In genomic region chrX:590479-590878, dm6 we compare ENCODE assay signal across 2 fruit fly cellular contexts.
TF ChIP-seq lines count a peak whose summit lies in the region.

No protein-coding gene starts in this region.

- no peak for TF ChIP-seq CTCF in whole organism, embryonic (GFP tag; optimal IDR thresholded peaks at IDR 0.05; lab: Kevin White, UChicago)

TF ChIP-seq in whole organism, embryonic, 481 proteins besides CTCF, POLR2A, EP300 and RAD21 (continues in another document):
- TF ChIP-seq Usf (GFP tag; optimal IDR thresholded peaks at IDR 0.05; lab: Kevin White, UChicago) (no peak), CG1602 (GFP tag; optimal IDR thresholded peaks at IDR 0.05; lab: Kevin White, UChicago) (no peak), ewg (GFP tag; optimal IDR thresholded peaks at IDR 0.05; lab: Kevin White, UChicago) (peak; percentile 36), oc (tag; optimal IDR thresholded peaks at IDR 0.05; lab: Kevin White, UChicago) (no peak), Hr51 (GFP tag; optimal IDR thresholded peaks at IDR 0.05; lab: Kevin White, UChicago) (no peak), Sry-δ (GFP tag; optimal IDR thresholded peaks at IDR 0.05; lab: Kevin White, UChicago) (no peak), CG4707 (GFP tag; optimal IDR thresholded peaks at IDR 0.05; lab: Kevin White, UChicago) (no peak), CG10147 (GFP tag; optimal IDR thresholded peaks at IDR 0.05; lab: Kevin White, UChicago) (no peak), scrt (GFP tag; optimal IDR thresholded peaks at IDR 0.05; lab: Kevin White, UChicago) (peak; percentile 82), GATAe (GFP tag; conservative IDR thresholded peaks at IDR 0.05; lab: Robert Waterston, UW) (no peak), CG10321 (GFP tag; IDR thresholded peaks at IDR 0.05; lab: Robert Waterston, UW) (peak; percentile 92), Sry-β (GFP tag; optimal IDR thresholded peaks at IDR 0.05; lab: Kevin White, UChicago) (no peak), CkIIα-i1 (GFP tag; IDR thresholded peaks at IDR 0.05; lab: Robert Waterston, UW) (no peak), Trl (optimal IDR thresholded peaks at IDR 0.05; lab: Kevin White, UChicago) (peak in 1 of 2 experiments; percentile 50), Trl (GFP tag; optimal IDR thresholded peaks at IDR 0.05; lab: Kevin White, UChicago) (no peak), CG14965 (GFP tag; optimal IDR thresholded peaks at IDR 0.05; lab: Kevin White, UChicago; ENCODE audit: borderline replicate concordance) (no peak), klu (GFP tag; IDR thresholded peaks at IDR 0.05; lab: Robert Waterston, UW) (no peak), tll (GFP tag; optimal IDR thresholded peaks at IDR 0.05; lab: Kevin White, UChicago) (peak in 1 of 2 experiments; percentile 11), vnd (GFP tag; IDR thresholded peaks at IDR 0.05; lab: Robert Waterston, UW; ENCODE audit: partially characterized antibody) (peak; percentile 82), pros (GFP tag; optimal IDR thresholded peaks at IDR 0.05; lab: Kevin White, UChicago) (peak; percentile 86), gsb-n (tag; optimal IDR thresholded peaks at IDR 0.05; lab: Kevin White, UChicago) (no peak), org-1 (GFP tag; optimal IDR thresholded peaks at IDR 0.05; lab: Kevin White, UChicago) (no peak), ase (GFP tag; IDR thresholded peaks at IDR 0.05; lab: Robert Waterston, UW) (no peak), Rx (GFP tag; IDR thresholded peaks at IDR 0.05; lab: Robert Waterston, UW) (no peak), emc (GFP tag; optimal IDR thresholded peaks at IDR 0.05; lab: Kevin White, UChicago) (no peak), hth (optimal IDR thresholded peaks at IDR 0.05; lab: Kevin White, UChicago) (no peak), Aef1 (GFP tag; IDR thresholded peaks at IDR 0.05; lab: Robert Waterston, UW) (no peak), pita (GFP tag; optimal IDR thresholded peaks at IDR 0.05; lab: Kevin White, UChicago) (no peak), bigmax (GFP tag; optimal IDR thresholded peaks at IDR 0.05; lab: Kevin White, UChicago) (no peak), CG6254 (GFP tag; optimal IDR thresholded peaks at IDR 0.05; lab: Kevin White, UChicago) (no peak), jing (GFP tag; optimal IDR thresholded peaks at IDR 0.05; lab: Kevin White, UChicago) (no peak), CG6272 (GFP tag; IDR thresholded peaks at IDR 0.05; lab: Robert Waterston, UW) (no peak), CG18599 (GFP tag; optimal IDR thresholded peaks at IDR 0.05; lab: Kevin White, UChicago) (no peak), cg (GFP tag; optimal IDR thresholded peaks at IDR 0.05; lab: Kevin White, UChicago) (peak; percentile 93), Jarid2 (GFP tag; optimal IDR thresholded peaks at IDR 0.05; lab: Kevin White, UChicago) (no peak), Deaf1 (tag; optimal IDR thresholded peaks at IDR 0.05; lab: Kevin White, UChicago) (peak; percentile 60), Dll (GFP tag; IDR thresholded peaks at IDR 0.05; lab: Robert Waterston, UW; ENCODE audit: partially characterized antibody) (no peak), Atf6 (GFP tag; IDR thresholded peaks at IDR 0.05; lab: Robert Waterston, UW) (no peak), Nf-YB (GFP tag; optimal IDR thresholded peaks at IDR 0.05; lab: Kevin White, UChicago) (peak; percentile 98), tx (GFP tag; optimal IDR thresholded peaks at IDR 0.05; lab: Kevin White, UChicago) (no peak), CG11247 (GFP tag; IDR thresholded peaks at IDR 0.05; lab: Robert Waterston, UW) (no peak), CG7987 (GFP tag; optimal IDR thresholded peaks at IDR 0.05; lab: Kevin White, UChicago) (no peak), CG7963 (GFP tag; IDR thresholded peaks at IDR 0.05; lab: Robert Waterston, UW; ENCODE audit: partially characterized antibody) (no peak), Nf-YC (tag; optimal IDR thresholded peaks at IDR 0.05; lab: Kevin White, UChicago) (peak; percentile 98), MTF-1 (GFP tag; optimal IDR thresholded peaks at IDR 0.05; lab: Kevin White, UChicago; ENCODE audit: borderline replicate concordance) (no peak), pum (GFP tag; optimal IDR thresholded peaks at IDR 0.05; lab: Kevin White, UChicago) (no peak), CG14667 (GFP tag; IDR thresholded peaks at IDR 0.05; lab: Robert Waterston, UW) (no peak)

TF ChIP-seq in whole organism, wandering third instar larva, 38 proteins besides CTCF, POLR2A, EP300 and RAD21:
- TF ChIP-seq Vsx2 (GFP tag; optimal IDR thresholded peaks at IDR 0.05; lab: Kevin White, UChicago; ENCODE audit: partially characterized antibody) (peak; percentile 51), jim (GFP tag; optimal IDR thresholded peaks at IDR 0.05; lab: Kevin White, UChicago) (no peak)
